Fruit fly (Drosophila melanogaster) whole organism, adult: Measurements from ENCODE around the gene ChLD3.
A peak's percentile ranks its signal among the peaks of the same experiment; 100 is the strongest.

Experiments
- CG11617 ChIP-seq: fragments of 200-800 bp; sonication (Bioruptor generic); optimal IDR thresholded peaks from 2 replicates; lab custom pipeline; 2017; ENCODE audit warnings: mild to moderate bottlenecking, missing biosample characterization, missing genetic modification reagents, missing genetic modification characterization
- CG12768 ChIP-seq: fragments of 200-800 bp; sonication (Bioruptor generic); optimal IDR thresholded peaks from 2 replicates; lab custom pipeline; 2017; ENCODE audit warnings: missing biosample characterization, missing genetic modification characterization, mild to moderate bottlenecking, moderate library complexity, missing genetic modification reagents
- CG14711 ChIP-seq: fragments of 200-800 bp; sonication (Bioruptor generic); optimal IDR thresholded peaks from 2 replicates; lab custom pipeline; 2018; ENCODE audit warnings: missing biosample characterization, mild to moderate bottlenecking, missing genetic modification characterization, moderate library complexity
- CG1620 ChIP-seq: fragments of 200-800 bp; sonication (Bioruptor generic); optimal IDR thresholded peaks from 2 replicates; lab custom pipeline; 2016; ENCODE audit warnings: missing biosample characterization, missing genetic modification characterization
- CG33017 ChIP-seq: fragments of 200-800 bp; sonication (Bioruptor generic); optimal IDR thresholded peaks from 2 replicates; lab custom pipeline; 2018; ENCODE audit warnings: missing biosample characterization, mild to moderate bottlenecking, missing genetic modification characterization, moderate library complexity
- CG5204 ChIP-seq: fragments of 200-800 bp; sonication (Bioruptor generic); optimal IDR thresholded peaks from 2 replicates; lab custom pipeline; 2016; ENCODE audit warnings: missing biosample characterization, missing genetic modification characterization
- CG7045 ChIP-seq: fragments of 200-800 bp; sonication (Bioruptor generic); optimal IDR thresholded peaks from 2 replicates; lab custom pipeline; 2017; ENCODE audit warnings: missing biosample characterization, mild to moderate bottlenecking, missing genetic modification characterization
- CG7101 ChIP-seq: fragments of 200-800 bp; sonication (Bioruptor generic); optimal IDR thresholded peaks from 2 replicates; lab custom pipeline; 2018; ENCODE audit warnings: missing biosample characterization, mild to moderate bottlenecking, missing genetic modification characterization, moderate library complexity
- Clk ChIP-seq: fragments of 200-800 bp; sonication (Bioruptor generic); optimal IDR thresholded peaks from 2 replicates; lab custom pipeline; 2017; ENCODE audit warnings: missing biosample characterization, missing genetic modification characterization
- Crg-1 ChIP-seq: fragments of 200-800 bp; sonication (Bioruptor generic); optimal IDR thresholded peaks from 2 replicates; lab custom pipeline; 2016; ENCODE audit warnings: missing biosample characterization, missing genetic modification characterization
- Hr96 ChIP-seq: fragments of 200-800 bp; sonication (Bioruptor generic); optimal IDR thresholded peaks from 2 replicates; lab custom pipeline; 2016; ENCODE audit warnings: missing biosample characterization, missing genetic modification characterization
- Mnt ChIP-seq: fragments of 200-800 bp; sonication (Bioruptor generic); optimal IDR thresholded peaks from 2 replicates; lab custom pipeline; 2016; ENCODE audit warnings: missing biosample characterization, mild to moderate bottlenecking, missing genetic modification characterization
- bab1 ChIP-seq: fragments of 200-800 bp; sonication (Bioruptor generic); optimal IDR thresholded peaks from 3 replicates; lab custom pipeline; 2019; ENCODE audit warnings: missing biosample characterization, mild to moderate bottlenecking, missing genetic modification characterization, moderate library complexity
- cic ChIP-seq: fragments of 200-800 bp; sonication (Bioruptor generic); optimal IDR thresholded peaks from 2 replicates; lab custom pipeline; 2017; ENCODE audit warnings: missing biosample characterization, mild to moderate bottlenecking, missing genetic modification characterization, moderate library complexity
- cnc ChIP-seq, 2 experiments: fragments of >200 bp; optimal IDR thresholded peaks; 2 replicates each; lab custom pipeline; 2017
- kay ChIP-seq: fragments of 200-800 bp; sonication (Bioruptor generic); peaks from one replicate; lab custom pipeline; 2016; ENCODE audit warnings: missing biosample characterization, missing genetic modification characterization, borderline replicate concordance
- ovo ChIP-seq: fragments of 200-800 bp; sonication (Bioruptor generic); optimal IDR thresholded peaks from 2 replicates; lab custom pipeline; 2016; ENCODE audit warnings: missing biosample characterization, missing genetic modification characterization
- pad ChIP-seq: fragments of 200-800 bp; sonication (Bioruptor generic); optimal IDR thresholded peaks from 3 replicates; lab custom pipeline; 2017; ENCODE audit warnings: missing biosample characterization, missing genetic modification characterization, mild to moderate bottlenecking, moderate library complexity, missing genetic modification reagents
- tj ChIP-seq: fragments of 200-800 bp; sonication (Bioruptor generic); optimal IDR thresholded peaks from 3 replicates; lab custom pipeline; 2017; ENCODE audit warnings: missing biosample characterization, mild to moderate bottlenecking, missing genetic modification characterization, moderate library complexity
- toe ChIP-seq: fragments of 200-800 bp; sonication (Bioruptor generic); optimal IDR thresholded peaks from 2 replicates; lab custom pipeline; 2016; ENCODE audit warnings: missing biosample characterization, missing genetic modification characterization

Gene ChLD3

dm6 chr2L:16722596-16722995 is 16.1 kb upstream of the ChLD3 start:
- TF ChIP-seq CG12768 (GFP tag; lab: Kevin White, UChicago) (no peak), kay (GFP tag; lab: Kevin White, UChicago) (peak; percentile 79), CG11617 (GFP tag; lab: Kevin White, UChicago) (no peak)

- no peak for TF ChIP-seq CG5204 (GFP tag; lab: Kevin White, UChicago)
- TF ChIP-seq tj (GFP tag; lab: Kevin White, UChicago) = peak; percentile 69
- peak; percentile 48 for TF ChIP-seq cic
- no peak for TF ChIP-seq Hr96 (GFP tag; lab: Kevin White, UChicago)
- TF ChIP-seq CG14711 = no peak
- TF ChIP-seq CG7045 = no peak
- peak; percentile 14 for TF ChIP-seq pad
- TF ChIP-seq Clk (GFP tag; lab: Kevin White, UChicago) = no peak
- TF ChIP-seq CG1620 = peak; percentile 9
- peak; percentile 75 for TF ChIP-seq Mnt (GFP tag; lab: Kevin White, UChicago)
- TF ChIP-seq CG11617 (GFP tag; lab: Kevin White, UChicago) = no peak
- TF ChIP-seq CG7101 (tag; lab: Kevin White, UChicago) = peak; percentile 50
- TF ChIP-seq Crg-1 = no peak
- peak; percentile 40 for TF ChIP-seq CG33017 (tag; lab: Kevin White, UChicago)
- TF ChIP-seq ovo (GFP tag; lab: Kevin White, UChicago) = no peak
- no peak for TF ChIP-seq toe
- TF ChIP-seq cnc (optimal IDR thresholded peaks at IDR 0.05; lab: Kevin White, UChicago) = no peak
- TF ChIP-seq kay (GFP tag; lab: Kevin White, UChicago) = no peak
- TF ChIP-seq bab1 (GFP tag; lab: Kevin White, UChicago) = peak; percentile 53
- TF ChIP-seq CG12768 (GFP tag; lab: Kevin White, UChicago) = peak; percentile 73
Measured at dm6 chr2L:16727578-16728023, 11.0 kb upstream of the ChLD3 start, which contains the start of gene VhaSFD. VhaSFD (minus strand) TSS chr2L:16727826.

dm6 chr2L:16729556-16729955 is 9.1 kb upstream of the ChLD3 start, which contains the start of gene Tsen2:
Tsen2 (plus strand) TSS chr2L:16729777.
- TF ChIP-seq Mnt (GFP tag; lab: Kevin White, UChicago) = peak; percentile 2
- TF ChIP-seq CG5204 (GFP tag; lab: Kevin White, UChicago) = no peak

- no peak for TF ChIP-seq cnc (optimal IDR thresholded peaks at IDR 0.05; lab: Kevin White, UChicago)
Measured at dm6 chr2L:16730939-16731338, 7.7 kb upstream of the ChLD3 start, which contains the start of gene CG17996. CG17996 (minus strand) TSS chr2L:16731039.

dm6 chr2L:16731799-16732198 is 6.9 kb upstream of the ChLD3 start, which contains the start of gene Prosbeta4:
Prosbeta4 (minus strand) TSS chr2L:16732133.
- TF ChIP-seq cnc (optimal IDR thresholded peaks at IDR 0.05; lab: Kevin White, UChicago) = peak; percentile 66 to 93
- TF ChIP-seq toe = no peak

- TF ChIP-seq CG12768 (GFP tag; lab: Kevin White, UChicago) = no peak
- no peak for TF ChIP-seq CG33017 (tag; lab: Kevin White, UChicago)
- TF ChIP-seq cnc (optimal IDR thresholded peaks at IDR 0.05; lab: Kevin White, UChicago) = no peak
- TF ChIP-seq CG5204 (GFP tag; lab: Kevin White, UChicago) = no peak
- no peak for TF ChIP-seq tj (GFP tag; lab: Kevin White, UChicago)
- TF ChIP-seq CG7045 = no peak
- no peak for TF ChIP-seq Hr96 (GFP tag; lab: Kevin White, UChicago)
- TF ChIP-seq CG1620 = no peak
- TF ChIP-seq ovo (GFP tag; lab: Kevin White, UChicago) = no peak
- TF ChIP-seq CG7101 (tag; lab: Kevin White, UChicago) = no peak
- no peak for TF ChIP-seq CG14711
- TF ChIP-seq bab1 (GFP tag; lab: Kevin White, UChicago) = no peak
- no peak for TF ChIP-seq pad
- TF ChIP-seq Mnt (GFP tag; lab: Kevin White, UChicago) = no peak
Measured at dm6 chr2L:16732338-16732892, 6.2 kb upstream of the ChLD3 start, which contains the start of gene Nubp1. Nubp1 (plus strand) TSS chr2L:16732550.

dm6 chr2L:16743055-16743805 is 4.6 kb downstream of the ChLD3 start, which contains the start of the genes LSm7 and BuGZ:
LSm7 (minus strand) TSS chr2L:16743100.
BuGZ (plus strand) TSS chr2L:16743405.
- TF ChIP-seq cic (no peak), Hr96 (GFP tag; lab: Kevin White, UChicago) (peak; percentile 1), toe (no peak), CG33017 (tag; lab: Kevin White, UChicago) (no peak), CG11617 (GFP tag; lab: Kevin White, UChicago) (peak; percentile 33), CG5204 (GFP tag; lab: Kevin White, UChicago) (no peak), ovo (GFP tag; lab: Kevin White, UChicago) (no peak), pad (peak; percentile 26), CG12768 (GFP tag; lab: Kevin White, UChicago) (no peak), CG14711 (no peak), bab1 (GFP tag; lab: Kevin White, UChicago) (peak; percentile 57), Crg-1 (no peak), cnc (optimal IDR thresholded peaks at IDR 0.05; lab: Kevin White, UChicago) (no peak), tj (GFP tag; lab: Kevin White, UChicago) (peak; percentile 4), Mnt (GFP tag; lab: Kevin White, UChicago) (peak; percentile 75), CG7045 (no peak)
